Worm (Caenorhabditis elegans) whole organism, young adult: Measurements from ENCODE around the gene T28A8.6.

Source experiments
- F49E8.2 ChIP-seq: sonication (generic microtip); optimal IDR thresholded peaks from 3 replicates; lab custom pipeline; 2017; ENCODE audit warnings: missing genetic modification characterization, mild to moderate bottlenecking, missing compliant biosample characterization, antibody characterized with exemption, moderate library complexity; ENCODE audit not compliant: insufficient read depth
- ZK185.1 ChIP-seq: sonication (generic microtip); optimal IDR thresholded peaks from 2 replicates; lab custom pipeline; 2016; ENCODE audit warnings: mild to moderate bottlenecking, missing genetic modification characterization, missing compliant biosample characterization; ENCODE audit not compliant: poor library complexity, severe bottlenecking
- ama-1 ChIP-seq, 3 experiments: fragments of 150-350 bp in 1 of 3; sonication (generic microtip) in 2 of 3; optimal IDR thresholded peaks; 2 replicates each; lab custom pipeline; 2014 to 2018; ENCODE audit warnings: missing biosample characterization in 2 of 3, missing genetic modification characterization in 2 of 3, missing genetic modification reagents in 2 of 3
- efl-1 ChIP-seq: fragments of 150-350 bp; optimal IDR thresholded peaks from 2 replicates; lab custom pipeline; 2014; ENCODE audit warnings: missing biosample characterization, missing genetic modification reagents, missing genetic modification characterization
- fkh-3 ChIP-seq: sonication (generic microtip); optimal IDR thresholded peaks from 2 replicates; lab custom pipeline; 2016; ENCODE audit warnings: mild to moderate bottlenecking, missing genetic modification characterization, missing compliant biosample characterization
- hlh-26 ChIP-seq: fragments of 200-800 bp; sonication (Bioruptor generic); conservative IDR thresholded peaks from 2 replicates; pipeline ENCODE4 v1.3.6; 2022; ENCODE audit warnings: missing genetic modification reagents, missing genetic modification characterization, missing compliant biosample characterization
- hmg-20 ChIP-seq: fragments of 200-800 bp; sonication (Bioruptor generic); IDR thresholded peaks from 2 replicates; pipeline ENCODE4 v1.3.6; 2022; ENCODE audit warnings: missing genetic modification reagents, missing genetic modification characterization, missing compliant biosample characterization

- TF ChIP-seq F49E8.2 (tag; lab: Kevin White, UChicago) (no peak), hlh-26 (GFP tag; lab: Robert Waterston, UW) (no peak), fkh-3 (tag; lab: Kevin White, UChicago) (no peak), ama-1 (optimal IDR thresholded peaks at IDR 0.05; lab: Kevin White, UChicago) (no peak), ama-1 (GFP tag; optimal IDR thresholded peaks at IDR 0.05; lab: Kevin White, UChicago) (no peak), ZK185.1 (tag; lab: Kevin White, UChicago) (no peak), hmg-20 (no peak), efl-1 (GFP tag; lab: Kevin White, UChicago) (no peak)
These were observed 41.8 kb downstream of the T28A8.6 start for ce11 chrIII:13540791-13541190.
